Worm (Caenorhabditis elegans): ENCODE measurements around the gene F35B12.10.

F35B12.10 gene

ce11 chrV:11610481-11610880 lies 18.6 kb downstream of the F35B12.10 start, which contains the start of gene sas-5 (continued):
- TF ChIP-seq sox-4 (tag; optimal IDR thresholded peaks at IDR 0.05) (peak; percentile 7), nhr-85 (tag) (peak; percentile 89), egl-27 (tag; optimal IDR thresholded peaks at IDR 0.05) (no peak), hlh-17 (GFP tag; optimal IDR thresholded peaks at IDR 0.05; ENCODE audit: borderline replicate concordance) (no peak), xbp-1 (tag; optimal IDR thresholded peaks at IDR 0.05) (peak; percentile 80), hpl-2 (GFP tag; optimal IDR thresholded peaks at IDR 0.05) (peak; percentile 34), unc-86 (tag; optimal IDR thresholded peaks at IDR 0.05) (peak; percentile 72), ceh-88 (GFP tag; IDR thresholded peaks at IDR 0.05) (peak; percentile 56; the same call in 1 of the 2 replicates), lsy-2 (tag; optimal IDR thresholded peaks at IDR 0.05) (peak; percentile 75 to 76), nhr-84 (tag; optimal IDR thresholded peaks at IDR 0.05) (no peak), nhr-19 (GFP tag; conservative IDR thresholded peaks at IDR 0.05) (peak; percentile 82), elt-3 (tag; optimal IDR thresholded peaks at IDR 0.05) (peak in 2 of 6 experiments; percentile 35 to 83), zag-1 (tag; optimal IDR thresholded peaks at IDR 0.05) (no peak), lin-13 (GFP tag; optimal IDR thresholded peaks at IDR 0.05) (peak; percentile 57), jun-1 (tag; optimal IDR thresholded peaks at IDR 0.05) (peak; percentile 21), sptf-1 (tag; optimal IDR thresholded peaks at IDR 0.05) (no peak), rnt-1 (tag; optimal IDR thresholded peaks at IDR 0.05) (peak; percentile 91), nhr-12 (tag; optimal IDR thresholded peaks at IDR 0.05) (no peak), ces-1 (GFP tag; optimal IDR thresholded peaks at IDR 0.05) (no peak), fkh-4 (tag; optimal IDR thresholded peaks at IDR 0.05; ENCODE audit: borderline replicate concordance) (no peak), dpl-1 (GFP tag; optimal IDR thresholded peaks at IDR 0.05) (peak; percentile 85 to 92 (median 90)), unc-62 (GFP tag; optimal IDR thresholded peaks at IDR 0.05) (no peak), ceh-82 (tag; optimal IDR thresholded peaks at IDR 0.05) (peak; percentile 95 to 96 (median 96)), ceh-90 (tag; optimal IDR thresholded peaks at IDR 0.05) (no peak), nhr-237 (tag; optimal IDR thresholded peaks at IDR 0.05) (no peak), mef-2 (tag; optimal IDR thresholded peaks at IDR 0.05) (no peak), pax-3 (tag; optimal IDR thresholded peaks at IDR 0.05) (peak; percentile 25), vab-15 (tag; optimal IDR thresholded peaks at IDR 0.05) (no peak), lin-35 (GFP tag; optimal IDR thresholded peaks at IDR 0.05) (peak; percentile 86 to 95), nhr-71 (tag; optimal IDR thresholded peaks at IDR 0.05) (peak; percentile 88), efl-3 (GFP tag; optimal IDR thresholded peaks at IDR 0.05) (no peak), sup-37 (GFP tag; optimal IDR thresholded peaks at IDR 0.05) (no peak), irx-1 (tag; optimal IDR thresholded peaks at IDR 0.05) (peak; percentile 59), lir-3 (tag; optimal IDR thresholded peaks at IDR 0.05; ENCODE audit: poor library complexity) (peak; percentile 51), nhr-90 (tag; optimal IDR thresholded peaks at IDR 0.05; ENCODE audit: poor library complexity) (peak; percentile 86), C04F5.9 (tag; optimal IDR thresholded peaks at IDR 0.05) (peak; percentile 4), ztf-4 (tag; optimal IDR thresholded peaks at IDR 0.05) (peak; percentile 48), nhr-20 (tag; optimal IDR thresholded peaks at IDR 0.05) (peak; percentile 86), lin-14 (GFP tag; optimal IDR thresholded peaks at IDR 0.05) (peak; percentile 73), elt-2 (tag; optimal IDR thresholded peaks at IDR 0.05) (peak; percentile 64)

DNA sequence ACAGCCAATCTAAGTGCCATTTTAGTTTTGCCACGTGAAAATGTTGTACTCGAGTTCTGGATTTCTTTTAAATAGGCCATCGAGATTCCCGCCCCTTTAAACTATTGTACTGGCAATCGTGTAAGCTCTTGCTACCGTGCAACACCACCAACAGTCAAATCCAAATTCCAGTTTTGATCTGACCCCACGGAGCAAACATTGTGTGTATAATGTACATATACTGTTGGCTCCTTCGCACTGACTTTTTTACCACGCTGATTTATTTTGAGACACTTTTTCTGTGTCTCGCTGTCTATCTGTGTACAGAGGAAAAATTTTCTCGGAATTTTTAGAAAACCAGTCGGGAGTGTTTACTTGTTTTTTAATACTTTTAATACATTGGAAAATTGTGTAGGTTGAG lies 19.0 kb downstream of the F35B12.10 start, which contains the start of gene piit-1:
TSS of gene piit-1 (minus strand) at position 101 of the 400 bp plus-strand sequence.
- TF ChIP-seq lin-35 (GFP tag; optimal IDR thresholded peaks at IDR 0.05) (no peak), ama-1 (optimal IDR thresholded peaks at IDR 0.05) (no peak), hpl-2 (GFP tag; optimal IDR thresholded peaks at IDR 0.05) (no peak), C04F5.9 (tag; optimal IDR thresholded peaks at IDR 0.05) (no peak), hlh-17 (GFP tag; optimal IDR thresholded peaks at IDR 0.05; ENCODE audit: borderline replicate concordance) (no peak), nhr-77 (tag; optimal IDR thresholded peaks at IDR 0.05) (no peak), skn-1 (tag; optimal IDR thresholded peaks at IDR 0.05) (no peak), alr-1 (tag; optimal IDR thresholded peaks at IDR 0.05; ENCODE audit: borderline replicate concordance) (no peak), C34B4.2 (tag; optimal IDR thresholded peaks at IDR 0.05) (no peak), mep-1 (tag; optimal IDR thresholded peaks at IDR 0.05) (no peak), unc-130 (tag; optimal IDR thresholded peaks at IDR 0.05) (no peak), ceh-90 (tag; optimal IDR thresholded peaks at IDR 0.05) (no peak), blmp-1 (tag; optimal IDR thresholded peaks at IDR 0.05) (no peak), ets-5 (GFP tag; IDR thresholded peaks at IDR 0.05) (no peak), vab-15 (tag; optimal IDR thresholded peaks at IDR 0.05) (no peak), efl-1 (optimal IDR thresholded peaks at IDR 0.05) (no peak), efl-1 (GFP tag; optimal IDR thresholded peaks at IDR 0.05 in 1 of 2) (no peak), aha-1 (tag; optimal IDR thresholded peaks at IDR 0.05) (no peak), pqm-1 (tag; optimal IDR thresholded peaks at IDR 0.05) (no peak)
